Fruit fly (Drosophila melanogaster) ovary, adult (tissue): ENCODE data around the gene CG9368.

Experiments used
- CG17801 ChIP-seq: fragments of 200-800 bp; optimal IDR thresholded peaks from 2 replicates; lab custom pipeline; 2019; ENCODE audit warnings: missing biosample characterization, mild to moderate bottlenecking, missing genetic modification characterization, moderate library complexity; ENCODE audit not compliant: partially characterized antibody

The CG9368 gene

dm6 chr3L:19566127-19566526, 35.3 kb upstream of the CG9368 start:
- TF ChIP-seq CG17801 (GFP tag; lab: Kevin White, UChicago): no peak

DNA sequence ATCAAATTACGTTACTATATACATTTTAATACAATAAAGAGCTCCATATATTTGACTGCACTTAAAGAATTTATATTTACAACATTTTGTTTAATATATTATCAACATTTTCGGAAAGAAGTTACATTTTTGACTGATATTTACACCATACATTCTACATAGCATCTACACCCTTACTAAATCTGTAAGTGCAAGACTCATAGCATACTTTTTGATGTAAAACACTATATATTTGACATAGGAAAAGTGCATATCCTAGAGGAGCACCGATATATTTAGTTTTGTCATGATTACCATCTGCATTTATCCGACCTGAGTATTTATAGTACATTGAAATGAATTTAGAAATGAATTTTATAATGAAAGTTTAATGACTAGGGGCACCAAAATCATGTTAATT, 32.4 kb upstream of the CG9368 start:
- TF ChIP-seq CG17801 (GFP tag; lab: Kevin White, UChicago): no peak

DNA sequence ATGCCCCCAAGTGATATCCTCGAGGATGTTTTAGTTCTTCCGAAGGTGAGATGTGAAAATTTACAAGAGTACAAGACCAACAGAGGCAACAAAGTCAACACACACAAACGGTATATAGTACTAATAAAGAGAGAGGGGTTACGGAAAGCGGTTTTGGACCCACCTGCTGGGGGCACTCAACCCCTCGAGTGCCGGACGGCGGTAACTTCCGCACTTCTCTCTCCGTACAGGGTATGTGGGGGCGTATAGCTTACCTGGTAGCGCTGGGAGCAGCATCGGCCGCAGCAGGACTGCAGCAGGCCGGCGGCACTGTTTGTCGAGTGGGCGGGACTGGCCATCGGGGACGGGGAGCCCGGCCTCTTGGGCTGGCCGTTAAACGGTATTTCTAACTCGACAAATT, 32.0 kb upstream of the CG9368 start:
- no peak for TF ChIP-seq CG17801 (GFP tag; lab: Kevin White, UChicago)

DNA sequence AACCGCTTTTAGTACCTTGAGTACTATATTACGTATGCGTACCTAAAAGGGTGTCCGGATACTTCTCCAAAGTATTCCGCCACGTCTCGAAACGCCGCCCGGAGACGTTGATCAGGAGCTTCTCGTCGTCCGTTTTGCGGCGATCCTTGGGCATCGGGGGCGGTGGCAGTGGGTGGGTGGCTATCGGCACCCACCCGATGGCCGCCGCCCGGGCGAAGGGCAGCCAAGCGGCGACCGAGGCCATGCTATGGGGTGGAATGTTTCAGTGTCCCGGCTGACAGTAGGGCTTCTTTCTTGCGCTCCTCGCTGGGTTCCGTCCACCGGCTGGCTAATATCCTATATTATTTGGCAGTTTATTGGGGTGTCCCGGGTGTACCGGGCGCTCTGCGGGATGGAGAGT, 27.0 kb upstream of the CG9368 start:
- no peak for TF ChIP-seq CG17801 (GFP tag; lab: Kevin White, UChicago)

DNA sequence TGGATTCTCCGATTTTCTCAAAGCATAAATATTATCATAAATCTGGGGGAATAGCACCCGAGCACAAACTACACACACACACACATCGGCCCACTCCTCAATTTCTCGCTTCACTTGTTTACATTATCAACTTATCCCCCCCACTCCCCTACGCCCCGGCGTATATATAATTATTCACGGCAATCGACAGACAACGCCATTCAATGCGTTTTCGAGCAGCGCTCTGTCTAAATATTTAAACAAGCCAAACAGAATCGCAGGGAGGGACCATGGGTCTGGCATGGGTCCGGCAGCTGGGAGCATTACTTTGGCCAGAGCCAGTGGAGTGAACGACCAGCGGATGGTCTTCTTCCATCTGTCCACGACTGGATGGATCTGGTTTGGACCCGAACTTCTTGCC, 25.8 kb upstream of the CG9368 start:
- no peak for TF ChIP-seq CG17801 (GFP tag; lab: Kevin White, UChicago)

dm6 chr3L:19579346-19579745, 22.1 kb upstream of the CG9368 start:
- no peak for TF ChIP-seq CG17801 (GFP tag; lab: Kevin White, UChicago)

- no peak for TF ChIP-seq CG17801 (GFP tag; lab: Kevin White, UChicago)
Observed at dm6 chr3L:19580709-19581227, 20.7 kb upstream of the CG9368 start.

dm6 chr3L:19584369-19584915, 17.0 kb upstream of the CG9368 start, which contains the start of gene Shal:
TSS of gene Shal (minus strand) at chr3L:19584568.
- no peak for TF ChIP-seq CG17801 (GFP tag; lab: Kevin White, UChicago)

dm6 chr3L:19585979-19586378, 15.5 kb upstream of the CG9368 start, which contains the start of the genes CG9231 and CG9330:
TSS of gene CG9231 (minus strand) at chr3L:19586003.
TSS of gene CG9330 (plus strand) at chr3L:19586253.
- TF ChIP-seq CG17801 (GFP tag; lab: Kevin White, UChicago): peak; percentile 20

- TF ChIP-seq CG17801 (GFP tag; lab: Kevin White, UChicago): peak; percentile 100
Observed at dm6 chr3L:19590422-19590821, 11.0 kb upstream of the CG9368 start, which contains the start of gene CG14100. TSS of gene CG14100 (minus strand) at chr3L:19590524.

- no peak for TF ChIP-seq CG17801 (GFP tag; lab: Kevin White, UChicago)
Observed at dm6 chr3L:19598369-19599148, 2.9 kb upstream of the CG9368 start, which contains the start of the genes ash1 and Taf6. TSS of gene ash1 (minus strand) at chr3L:19598755. TSS of gene Taf6 (plus strand) at chr3L:19599088.

- TF ChIP-seq CG17801 (GFP tag; lab: Kevin White, UChicago): no peak
Observed at dm6 chr3L:19605974-19606497, 4.6 kb downstream of the CG9368 start, which contains the start of the genes lush and CG9372. TSS of gene lush (minus strand) at chr3L:19606090. TSS of gene CG9372 (plus strand) at chr3L:19606208.

dm6 chr3L:19612172-19612571, 10.7 kb downstream of the CG9368 start, which contains the start of the genes Lon and PIG-F:
TSS of gene Lon (minus strand) at chr3L:19612199.
TSS of gene PIG-F (plus strand) at chr3L:19612455.
- TF ChIP-seq CG17801 (GFP tag; lab: Kevin White, UChicago): peak; percentile 99

DNA sequence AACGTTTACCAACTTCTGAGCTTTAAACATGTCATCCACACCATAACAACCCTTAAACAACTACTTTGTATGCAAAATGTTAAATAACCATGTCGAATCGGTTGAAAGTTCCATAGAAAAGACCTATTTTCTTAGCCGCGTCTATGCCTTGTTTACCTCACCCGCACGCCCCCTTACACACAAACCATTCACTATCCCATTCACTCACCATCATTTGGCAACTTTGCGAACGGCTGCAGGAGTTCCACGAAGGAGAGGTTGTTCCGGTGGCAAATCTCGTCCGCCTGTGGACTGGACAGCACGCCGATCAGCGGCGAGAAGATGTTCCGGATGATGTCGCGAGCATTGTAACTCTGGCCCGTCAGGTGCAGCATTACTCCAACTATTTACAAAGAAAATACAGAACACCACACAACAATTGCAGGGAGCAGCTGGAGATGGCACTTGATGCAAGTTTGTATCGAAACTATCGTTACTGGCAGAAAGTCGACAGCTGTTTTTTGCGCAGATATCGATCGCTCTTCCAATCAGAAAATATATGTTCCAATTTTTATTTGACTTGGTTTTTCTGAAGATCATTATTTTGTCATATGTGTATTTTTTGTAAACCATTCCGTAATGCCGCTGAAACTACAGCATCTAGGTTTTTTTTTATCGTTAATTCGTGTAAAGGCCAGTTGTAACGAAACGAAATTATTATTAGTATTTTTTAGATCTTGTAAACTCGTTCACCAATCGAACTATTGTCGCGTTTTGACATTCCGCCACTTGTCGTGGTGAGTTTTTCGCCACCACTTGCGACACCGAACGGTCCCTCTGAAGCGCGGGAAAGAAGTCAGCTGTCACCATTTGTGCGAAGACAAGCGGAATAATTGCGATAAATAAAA, 16.9 kb downstream of the CG9368 start, which contains the start of gene asf1:
Gene asf1, plus strand, starts transcription at position 823 of the 887 bp plus-strand sequence.
- TF ChIP-seq CG17801 (GFP tag; lab: Kevin White, UChicago): no peak
